Worm (Caenorhabditis elegans) whole organism, L2 larva: ENCODE data around the gene his-3.

ENCODE experiments used
- F13H6.1 ChIP-seq: sonication (generic microtip); optimal IDR thresholded peaks from 2 replicates; lab custom pipeline; 2016; ENCODE audit warnings: missing genetic modification characterization, missing compliant biosample characterization
- R02D3.7 ChIP-seq: fragments of 150-350 bp; optimal IDR thresholded peaks from 2 replicates; lab custom pipeline; 2014; ENCODE audit warnings: missing biosample characterization, missing genetic modification characterization
- Y55F3AM.14 ChIP-seq: fragments of 200-800 bp; sonication (Bioruptor generic); optimal IDR thresholded peaks from 2 replicates; lab custom pipeline; 2018; ENCODE audit warnings: mild to moderate bottlenecking, missing genetic modification characterization, missing compliant biosample characterization
- aly-2 ChIP-seq: fragments of 150-350 bp; optimal IDR thresholded peaks from 2 replicates; lab custom pipeline; 2014; ENCODE audit warnings: missing biosample characterization, missing genetic modification characterization
- blmp-1 ChIP-seq: sonication (generic microtip); optimal IDR thresholded peaks from 2 replicates; lab custom pipeline; 2017; ENCODE audit warnings: missing genetic modification characterization, mild to moderate bottlenecking, missing compliant biosample characterization, antibody characterized with exemption, moderate library complexity; ENCODE audit not compliant: insufficient read depth
- crh-2 ChIP-seq: sonication (generic microtip); optimal IDR thresholded peaks from 2 replicates; lab custom pipeline; 2017; ENCODE audit warnings: missing biosample characterization, missing genetic modification characterization
- dmd-4 ChIP-seq: sonication (generic microtip); optimal IDR thresholded peaks from 2 replicates; lab custom pipeline; 2017; ENCODE audit warnings: missing biosample characterization, missing genetic modification characterization
- elt-1 ChIP-seq: fragments of 150-350 bp; optimal IDR thresholded peaks from 2 replicates; lab custom pipeline; 2014; ENCODE audit warnings: missing biosample characterization, missing genetic modification characterization
- elt-3 ChIP-seq: sonication (generic microtip); optimal IDR thresholded peaks from 2 replicates; lab custom pipeline; 2017; ENCODE audit warnings: missing biosample characterization, missing genetic modification characterization
- fos-1 ChIP-seq: fragments of 150-350 bp; optimal IDR thresholded peaks from 2 replicates; lab custom pipeline; 2014; ENCODE audit warnings: missing biosample characterization, missing genetic modification characterization
- gmeb-1 ChIP-seq: fragments of 150-350 bp; optimal IDR thresholded peaks from 2 replicates; lab custom pipeline; 2014; ENCODE audit warnings: missing biosample characterization, missing genetic modification characterization
- lin-11 ChIP-seq: fragments of 150-350 bp; sonication (generic microtip); optimal IDR thresholded peaks from 2 replicates; lab custom pipeline; 2014; ENCODE audit warnings: missing biosample characterization, missing genetic modification characterization, inconsistent platforms, mixed read lengths
- lin-39 ChIP-seq: fragments of 150-350 bp; optimal IDR thresholded peaks from 2 replicates; lab custom pipeline; 2014; ENCODE audit warnings: missing biosample characterization, missing genetic modification reagents, missing genetic modification characterization
- lsy-2 ChIP-seq, 2 experiments: fragments of 150-350 bp in 1 of 2; sonication (generic microtip) in 1 of 2; optimal IDR thresholded peaks; 2 replicates each; lab custom pipeline; 2014 to 2017; ENCODE audit warnings: missing biosample characterization in 2 of 2, missing genetic modification characterization in 2 of 2
- mab-5 ChIP-seq: fragments of 150-350 bp; optimal IDR thresholded peaks from 2 replicates; lab custom pipeline; 2014; ENCODE audit warnings: missing biosample characterization, missing genetic modification characterization
- mbf-1 ChIP-seq: sonication (generic microtip); optimal IDR thresholded peaks from 2 replicates; lab custom pipeline; 2017; ENCODE audit warnings: missing biosample characterization, missing genetic modification characterization
- mdl-1 ChIP-seq, 2 experiments: fragments of 150-350 bp in 1 of 2; sonication (generic microtip) in 1 of 2; optimal IDR thresholded peaks; 2 replicates each; lab custom pipeline; 2017; ENCODE audit warnings: missing biosample characterization in 2 of 2, missing genetic modification characterization in 2 of 2
- nhr-10 ChIP-seq: sonication (generic microtip); optimal IDR thresholded peaks from 2 replicates; lab custom pipeline; 2017; ENCODE audit warnings: missing biosample characterization, missing genetic modification characterization
- nhr-11 ChIP-seq: fragments of 150-350 bp; optimal IDR thresholded peaks from 2 replicates; lab custom pipeline; 2014; ENCODE audit warnings: missing biosample characterization, missing genetic modification characterization
- nhr-129 ChIP-seq: fragments of 150-350 bp; optimal IDR thresholded peaks from 2 replicates; lab custom pipeline; 2014; ENCODE audit warnings: missing biosample characterization, missing genetic modification characterization
- nhr-21 ChIP-seq: fragments of 150-350 bp; optimal IDR thresholded peaks from 2 replicates; lab custom pipeline; 2014; ENCODE audit warnings: missing biosample characterization, missing genetic modification characterization
- nhr-237 ChIP-seq: fragments of 150-350 bp; optimal IDR thresholded peaks from 2 replicates; lab custom pipeline; 2014; ENCODE audit warnings: missing biosample characterization, missing genetic modification characterization
- nhr-25 ChIP-seq: fragments of 150-350 bp; sonication (generic microtip); optimal IDR thresholded peaks from 3 replicates; lab custom pipeline; 2014; ENCODE audit warnings: missing biosample characterization, missing genetic modification characterization
- peb-1 ChIP-seq: fragments of 150-350 bp; optimal IDR thresholded peaks from 2 replicates; lab custom pipeline; 2014; ENCODE audit warnings: missing biosample characterization, missing genetic modification characterization
- sem-4 ChIP-seq: fragments of 150-350 bp; optimal IDR thresholded peaks from 2 replicates; lab custom pipeline; 2014; ENCODE audit warnings: missing biosample characterization, missing genetic modification reagents, missing genetic modification characterization
- sma-3 ChIP-seq: sonication (generic microtip); optimal IDR thresholded peaks from 2 replicates; lab custom pipeline; 2016; ENCODE audit warnings: missing genetic modification reagents, missing genetic modification characterization, missing compliant biosample characterization
- sma-9 ChIP-seq, 2 experiments: fragments of 150-350 bp in 1 of 2; sonication (generic microtip) in 1 of 2; optimal IDR thresholded peaks; 2 replicates each; lab custom pipeline; 2014 to 2016; ENCODE audit warnings: missing genetic modification characterization in 2 of 2, mild to moderate bottlenecking in 1 of 2, missing biosample characterization in 1 of 2, missing compliant biosample characterization in 1 of 2, missing genetic modification reagents in 1 of 2, moderate library complexity in 1 of 2
- ztf-1 ChIP-seq: fragments of 200-800 bp; sonication (Bioruptor generic); conservative IDR thresholded peaks from 2 replicates; pipeline ENCODE4 v1.3.6; 2022; ENCODE audit warnings: missing genetic modification characterization, missing compliant biosample characterization
- ztf-11 ChIP-seq: sonication (generic microtip); optimal IDR thresholded peaks from 2 replicates; lab custom pipeline; 2017; ENCODE audit warnings: missing biosample characterization, missing genetic modification characterization
- ztf-4 ChIP-seq: fragments of 150-350 bp; optimal IDR thresholded peaks from 2 replicates; lab custom pipeline; 2014; ENCODE audit warnings: missing biosample characterization, missing genetic modification characterization

The his-3 gene

ce11 chrV:16024300-16024699 lies 16.3 kb upstream of the his-3 start, which contains the start of gene T10C6.6:
TSS of gene T10C6.6 (plus strand) at chrV:16024326.
- TF ChIP-seq lin-39 (tag; lab: Kevin White, UChicago) (no peak), ztf-4 (tag; lab: Kevin White, UChicago) (no peak), ztf-1 (no peak), nhr-11 (tag; lab: Kevin White, UChicago) (no peak), sma-9 (GFP tag; optimal IDR thresholded peaks at IDR 0.05; lab: Kevin White, UChicago) (no peak), sma-9 (tag; optimal IDR thresholded peaks at IDR 0.05; lab: Kevin White, UChicago) (no peak), dmd-4 (tag; lab: Kevin White, UChicago) (no peak), elt-3 (tag; lab: Kevin White, UChicago) (no peak), mab-5 (tag; lab: Kevin White, UChicago) (no peak), peb-1 (tag; lab: Kevin White, UChicago) (no peak), fos-1 (tag; lab: Kevin White, UChicago) (no peak), blmp-1 (no peak), ztf-11 (tag; lab: Kevin White, UChicago) (no peak), nhr-21 (tag; lab: Kevin White, UChicago) (no peak), nhr-25 (tag; lab: Kevin White, UChicago) (no peak), aly-2 (tag; lab: Kevin White, UChicago) (no peak), elt-1 (tag; lab: Kevin White, UChicago) (no peak), mdl-1 (tag; optimal IDR thresholded peaks at IDR 0.05; lab: Kevin White, UChicago) (no peak), F13H6.1 (tag; lab: Kevin White, UChicago) (no peak)

ce11 chrV:16024917-16025316 lies 15.7 kb upstream of the his-3 start:
- TF ChIP-seq lin-39 (tag; lab: Kevin White, UChicago) (no peak), ztf-1 (no peak), nhr-129 (tag; lab: Kevin White, UChicago) (no peak)

- TF ChIP-seq nhr-11 (tag; lab: Kevin White, UChicago) (no peak), lsy-2 (tag; optimal IDR thresholded peaks at IDR 0.05; lab: Kevin White, UChicago) (no peak), nhr-10 (tag; lab: Kevin White, UChicago) (no peak), sma-3 (GFP tag; lab: Kevin White, UChicago) (no peak), peb-1 (tag; lab: Kevin White, UChicago) (no peak), mab-5 (tag; lab: Kevin White, UChicago) (no peak), nhr-237 (tag; lab: Kevin White, UChicago) (no peak), mbf-1 (tag; lab: Kevin White, UChicago) (no peak), gmeb-1 (tag; lab: Kevin White, UChicago) (no peak), lin-39 (tag; lab: Kevin White, UChicago) (no peak)
Observed at ce11 chrV:16029237-16029636, 11.4 kb upstream of the his-3 start.

- no peak for TF ChIP-seq nhr-10 (tag; lab: Kevin White, UChicago)
Observed at ce11 chrV:16031571-16031970, 9.0 kb upstream of the his-3 start, which contains the start of gene T10C6.7. TSS of gene T10C6.7 (minus strand) at chrV:16031713.

ce11 chrV:16032761-16033160 lies 7.8 kb upstream of the his-3 start, which contains the start of gene T10C6.16:
TSS of gene T10C6.16 (minus strand) at chrV:16033005.
- TF ChIP-seq ztf-11 (tag; lab: Kevin White, UChicago) (no peak), ztf-1 (no peak), elt-3 (tag; lab: Kevin White, UChicago) (no peak), elt-1 (tag; lab: Kevin White, UChicago) (no peak), dmd-4 (tag; lab: Kevin White, UChicago) (no peak), nhr-11 (tag; lab: Kevin White, UChicago) (no peak), mab-5 (tag; lab: Kevin White, UChicago) (no peak), Y55F3AM.14 (GFP tag; lab: Kevin White, UChicago) (no peak), nhr-10 (tag; lab: Kevin White, UChicago) (no peak), R02D3.7 (tag; lab: Kevin White, UChicago) (no peak), lin-11 (no peak), peb-1 (tag; lab: Kevin White, UChicago) (no peak), nhr-25 (tag; lab: Kevin White, UChicago) (no peak), crh-2 (no peak), fos-1 (tag; lab: Kevin White, UChicago) (no peak), sem-4 (tag; lab: Kevin White, UChicago) (no peak)
- TF ChIP-seq, all 48 proteins: peak for 0
